Worm (Caenorhabditis elegans): ENCODE data around the gene sri-31.

DNA sequence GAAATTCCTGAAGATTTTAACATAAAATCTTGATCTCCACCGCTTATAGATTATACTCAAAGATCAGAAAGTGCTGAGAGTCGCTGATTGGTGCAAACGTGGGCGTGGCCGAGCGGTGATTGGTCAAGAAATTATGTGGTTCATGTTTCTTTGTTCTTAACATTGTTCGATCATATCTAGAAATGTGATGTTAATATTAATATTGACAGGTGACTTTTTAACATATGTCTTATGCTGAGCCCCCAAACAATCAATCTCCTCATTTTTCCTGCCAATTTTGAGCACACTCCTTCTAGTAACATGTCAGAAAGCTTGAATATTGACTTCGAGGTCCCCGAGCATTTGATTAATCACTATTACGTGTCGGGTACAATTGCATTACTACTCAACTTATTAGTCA is 6.8 kb upstream of the sri-31 start, which contains the start of gene sri-29:
- no peak for TF ChIP-seq skn-1 (tag; optimal IDR thresholded peaks at IDR 0.05)
- no peak for TF ChIP-seq aly-2 (tag; optimal IDR thresholded peaks at IDR 0.05)
- TF ChIP-seq nhr-11 (tag; optimal IDR thresholded peaks at IDR 0.05): no peak
- TF ChIP-seq nhr-23 (tag; optimal IDR thresholded peaks at IDR 0.05): no peak
- TF ChIP-seq lin-39 (tag; optimal IDR thresholded peaks at IDR 0.05): no peak
- no peak for TF ChIP-seq ZK546.5 (tag; optimal IDR thresholded peaks at IDR 0.05)
- no peak for TF ChIP-seq egl-27 (tag; optimal IDR thresholded peaks at IDR 0.05)
- TF ChIP-seq alr-1 (tag; optimal IDR thresholded peaks at IDR 0.05): no peak
- TF ChIP-seq unc-39 (tag; optimal IDR thresholded peaks at IDR 0.05): no peak
